Fruit fly (Drosophila melanogaster) whole organism, embryonic: ENCODE measurements around the gene nan.

Source experiments
- CG10274 ChIP-seq: fragments of 200-800 bp; sonication (Bioruptor generic); optimal IDR thresholded peaks from 3 replicates; lab custom pipeline; 2017; ENCODE audit warnings: missing biosample characterization, mild to moderate bottlenecking, missing genetic modification characterization
- CG11456 ChIP-seq: fragments of 200-800 bp; sonication (Bioruptor generic); IDR thresholded peaks from 3 replicates; pipeline ENCODE4 v1.3.6; 2022; ENCODE audit warnings: missing biosample characterization, missing genetic modification characterization
- CG16813 ChIP-seq: fragments of 200-800 bp; sonication (Bioruptor generic); IDR thresholded peaks from 3 replicates; pipeline ENCODE4 v1.3.6; 2022; ENCODE audit warnings: missing biosample characterization, missing genetic modification characterization; ENCODE audit not compliant: partially characterized antibody
- CG18764 ChIP-seq: fragments of 200-800 bp; sonication (Bioruptor generic); optimal IDR thresholded peaks from 3 replicates; lab custom pipeline; 2016; ENCODE audit warnings: missing biosample characterization, missing genetic modification characterization
- CG3995 ChIP-seq: fragments of 200-800 bp; sonication (Bioruptor generic); optimal IDR thresholded peaks from 3 replicates; lab custom pipeline; 2016; ENCODE audit warnings: missing biosample characterization, missing genetic modification characterization
- CrebB ChIP-seq: fragments of 200-800 bp; sonication (Bioruptor generic); optimal IDR thresholded peaks from 3 replicates; lab custom pipeline; 2018; ENCODE audit warnings: missing biosample characterization, mild to moderate bottlenecking, missing genetic modification characterization
- Drgx ChIP-seq: fragments of 200-800 bp; sonication (Bioruptor generic); IDR thresholded peaks from 2 replicates; pipeline ENCODE4 v1.3.6; 2022; ENCODE audit warnings: missing biosample characterization, missing genetic modification characterization
- Hr78 ChIP-seq, 2 experiments: fragments of 200-800 bp in 1 of 2; fragments of >200 bp in 1 of 2; sonication (Bioruptor generic) in 1 of 2; optimal IDR thresholded peaks; 2 replicates each; lab custom pipeline; 2017 to 2019; ENCODE audit warnings: missing biosample characterization in 2 of 2, missing genetic modification characterization in 2 of 2, mild to moderate bottlenecking in 1 of 2, moderate library complexity in 1 of 2
- NK7.1 ChIP-seq: fragments of 200-800 bp; sonication (Bioruptor generic); optimal IDR thresholded peaks from 3 replicates; lab custom pipeline; 2016; ENCODE audit warnings: missing biosample characterization, missing genetic modification characterization
- ara ChIP-seq: fragments of 200-800 bp; sonication (Bioruptor generic); IDR thresholded peaks from 2 replicates; pipeline ENCODE4 v1.3.6; 2022; ENCODE audit warnings: missing biosample characterization, missing genetic modification characterization
- trh ChIP-seq: fragments of 200-800 bp; sonication (Bioruptor generic); optimal IDR thresholded peaks from 2 replicates; lab custom pipeline; 2016; ENCODE audit warnings: missing biosample characterization, missing genetic modification characterization

DNA sequence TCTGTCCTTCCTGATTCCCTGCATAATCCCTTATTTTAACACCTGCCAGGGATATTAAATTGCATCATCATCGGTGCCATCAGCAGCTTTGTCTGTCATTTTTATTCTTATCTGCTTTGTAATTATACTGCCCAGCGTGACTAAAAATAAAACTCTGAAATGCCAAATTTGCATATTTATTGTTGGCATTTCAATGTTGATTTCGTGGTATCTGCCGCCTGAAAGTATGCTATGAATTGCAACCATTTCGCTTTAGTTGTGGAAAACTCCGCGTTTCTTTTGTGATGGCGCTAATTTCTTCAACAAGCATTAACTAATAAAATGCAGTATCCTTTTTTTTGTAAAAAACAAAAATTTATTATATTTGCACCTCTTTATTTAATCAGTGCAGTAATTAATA is 46.4 kb upstream of the nan start, which contains the start of gene CG34244:
- no peak for TF ChIP-seq CG18764 (GFP tag; lab: Kevin White, UChicago)
- TF ChIP-seq CG10274 (GFP tag; lab: Kevin White, UChicago): no peak
- no peak for TF ChIP-seq Drgx
- TF ChIP-seq CG3995 (GFP tag; lab: Kevin White, UChicago): no peak
- no peak for TF ChIP-seq CG16813 (GFP tag; lab: Robert Waterston, UW)
- no peak for TF ChIP-seq ara (GFP tag; lab: Robert Waterston, UW)
- no peak for TF ChIP-seq Hr78 (GFP tag; optimal IDR thresholded peaks at IDR 0.05; lab: Kevin White, UChicago)
- no peak for TF ChIP-seq trh (GFP tag; lab: Kevin White, UChicago)
- TF ChIP-seq NK7.1 (GFP tag; lab: Kevin White, UChicago): no peak
- TF ChIP-seq CrebB (tag; lab: Kevin White, UChicago): no peak
- TF ChIP-seq CG11456 (GFP tag; lab: Robert Waterston, UW): no peak
